Fruit fly (Drosophila melanogaster): ENCODE measurements around the gene CG11722.

The CG11722 gene

dm6 chr3R:10045343-10045742, at the start of gene CG11722, which contains the start of gene mtTFB2 (continued):
- peak; percentile 63 for TF ChIP-seq exex (tag; optimal IDR thresholded peaks at IDR 0.05)
- no peak for TF ChIP-seq Chrac-16 (GFP tag; optimal IDR thresholded peaks at IDR 0.05)
- TF ChIP-seq CG9817 (tag; optimal IDR thresholded peaks at IDR 0.05), result no peak
- no peak for TF ChIP-seq CG4328 (GFP tag; optimal IDR thresholded peaks at IDR 0.05)
- TF ChIP-seq Mes4 (GFP tag; optimal IDR thresholded peaks at IDR 0.05), result no peak
- TF ChIP-seq CG10654 (GFP tag; optimal IDR thresholded peaks at IDR 0.05), result no peak
- TF ChIP-seq nerfin-1 (tag; optimal IDR thresholded peaks at IDR 0.05), result no peak
- TF ChIP-seq zfh1 (GFP tag; IDR thresholded peaks at IDR 0.05), result no peak
- TF ChIP-seq bbx (GFP tag; IDR thresholded peaks at IDR 0.05; ENCODE audit: partially characterized antibody), result peak; percentile 39
- TF ChIP-seq Bteb2 (GFP tag; optimal IDR thresholded peaks at IDR 0.05), result no peak
- TF ChIP-seq Poxn (GFP tag; IDR thresholded peaks at IDR 0.05), result no peak
- no peak for TF ChIP-seq odd (GFP tag; optimal IDR thresholded peaks at IDR 0.05)
- TF ChIP-seq Sry-δ (GFP tag; optimal IDR thresholded peaks at IDR 0.05), result peak; percentile 29
- no peak for TF ChIP-seq BtbVII (GFP tag; optimal IDR thresholded peaks at IDR 0.05)
- TF ChIP-seq Lhr (GFP tag; optimal IDR thresholded peaks at IDR 0.05), result no peak
- no peak for TF ChIP-seq dm (GFP tag; optimal IDR thresholded peaks at IDR 0.05)
- no peak for TF ChIP-seq otp (GFP tag; IDR thresholded peaks at IDR 0.05)
- no peak for TF ChIP-seq Six4 (GFP tag; optimal IDR thresholded peaks at IDR 0.05)
- no peak for TF ChIP-seq CG4617 (GFP tag; optimal IDR thresholded peaks at IDR 0.05; ENCODE audit: borderline replicate concordance)
- TF ChIP-seq pan (optimal IDR thresholded peaks at IDR 0.05), result no peak
- TF ChIP-seq pan (GFP tag; optimal IDR thresholded peaks at IDR 0.05 in 1 of 2, IDR thresholded peaks at IDR 0.05 in 1 of 2), result no peak
- TF ChIP-seq CG31388 (GFP tag; optimal IDR thresholded peaks at IDR 0.05), result no peak
- TF ChIP-seq CG18476 (GFP tag; optimal IDR thresholded peaks at IDR 0.05), result no peak
- no peak for TF ChIP-seq dmrt11E (tag; optimal IDR thresholded peaks at IDR 0.05)
- peak; percentile 45 for TF ChIP-seq CG15514 (GFP tag; optimal IDR thresholded peaks at IDR 0.05)
- no peak for TF ChIP-seq Dfd (GFP tag; optimal IDR thresholded peaks at IDR 0.05)
- peak; percentile 33 for TF ChIP-seq BEAF-32 (GFP tag; optimal IDR thresholded peaks at IDR 0.05)
- TF ChIP-seq ash1 (GFP tag; optimal IDR thresholded peaks at IDR 0.05), result no peak
- TF ChIP-seq gcm2 (GFP tag; optimal IDR thresholded peaks at IDR 0.05), result no peak
- TF ChIP-seq chinmo (GFP tag; IDR thresholded peaks at IDR 0.05; ENCODE audit: partially characterized antibody), result no peak
- TF ChIP-seq grau (tag; optimal IDR thresholded peaks at IDR 0.05), result no peak
- TF ChIP-seq CG13424 (tag; optimal IDR thresholded peaks at IDR 0.05), result no peak
- TF ChIP-seq zfh2 (GFP tag; optimal IDR thresholded peaks at IDR 0.05), result no peak
- TF ChIP-seq eve (GFP tag; optimal IDR thresholded peaks at IDR 0.05), result no peak
- TF ChIP-seq HLH4C (GFP tag; IDR thresholded peaks at IDR 0.05; ENCODE audit: partially characterized antibody), result 0 out of 3 replicates have a peak, but pooled peaks have one; percentile 47
- no peak for TF ChIP-seq D19B (GFP tag; optimal IDR thresholded peaks at IDR 0.05)
- TF ChIP-seq dmrt99B (tag; optimal IDR thresholded peaks at IDR 0.05), result no peak
- TF ChIP-seq CG15696 (tag; optimal IDR thresholded peaks at IDR 0.05), result no peak
- no peak for TF ChIP-seq NC2β (GFP tag; optimal IDR thresholded peaks at IDR 0.05)
- TF ChIP-seq CG12104 (GFP tag; optimal IDR thresholded peaks at IDR 0.05), result no peak
- no peak for TF ChIP-seq sim (GFP tag; IDR thresholded peaks at IDR 0.05)
- no peak for TF ChIP-seq CG3407 (GFP tag; optimal IDR thresholded peaks at IDR 0.05)
- TF ChIP-seq Stat92E (GFP tag; optimal IDR thresholded peaks at IDR 0.05), result no peak
- TF ChIP-seq Hr39 (optimal IDR thresholded peaks at IDR 0.05), result no peak
- TF ChIP-seq CG3995 (GFP tag; optimal IDR thresholded peaks at IDR 0.05), result no peak
- peak; percentile 68 for TF ChIP-seq Dref (GFP tag; IDR thresholded peaks at IDR 0.05)
- TF ChIP-seq crp (GFP tag; optimal IDR thresholded peaks at IDR 0.05), result peak; percentile 50 to 95
- no peak for TF ChIP-seq CG10565 (GFP tag; optimal IDR thresholded peaks at IDR 0.05)
- no peak for TF ChIP-seq tll (GFP tag; optimal IDR thresholded peaks at IDR 0.05)
- no peak for TF ChIP-seq pnt (GFP tag; optimal IDR thresholded peaks at IDR 0.05)
- TF ChIP-seq CG7745 (tag; optimal IDR thresholded peaks at IDR 0.05), result no peak

Measured in whole organism, embryonic.